Fruit fly (Drosophila melanogaster): ENCODE results near the gene CG12493.

The CG12493 gene

dm6 chr3L:4749126-4749525 lies 4.4 kb downstream of the CG12493 start (continued):
- TF ChIP-seq ss (GFP tag; optimal IDR thresholded peaks at IDR 0.05) (peak; percentile 9 to 45), dac (GFP tag; optimal IDR thresholded peaks at IDR 0.05) (peak; percentile 7), CG10631 (GFP tag; optimal IDR thresholded peaks at IDR 0.05) (peak; percentile 58), CG34406 (GFP tag; optimal IDR thresholded peaks at IDR 0.05) (peak; percentile 28), Smox (GFP tag; optimal IDR thresholded peaks at IDR 0.05) (no peak), vri (GFP tag; optimal IDR thresholded peaks at IDR 0.05) (no peak), fkh (GFP tag; optimal IDR thresholded peaks at IDR 0.05) (no peak), Eip93F (GFP tag; optimal IDR thresholded peaks at IDR 0.05) (no peak)

- TF ChIP-seq Sox14 (GFP tag; optimal IDR thresholded peaks at IDR 0.05): no peak
- TF ChIP-seq acj6 (GFP tag; optimal IDR thresholded peaks at IDR 0.05): no peak
- no peak for TF ChIP-seq topi (GFP tag; optimal IDR thresholded peaks at IDR 0.05)
- TF ChIP-seq eg (GFP tag; IDR thresholded peaks at IDR 0.05): no peak
- TF ChIP-seq fkh (GFP tag; optimal IDR thresholded peaks at IDR 0.05): peak; percentile 12
- TF ChIP-seq CG6163 (GFP tag; IDR thresholded peaks at IDR 0.05): no peak
- peak; percentile 43 for TF ChIP-seq Eip78C (GFP tag)
- peak; percentile 11 for TF ChIP-seq svp (GFP tag)
- no peak for TF ChIP-seq dsx (GFP tag; optimal IDR thresholded peaks at IDR 0.05; ENCODE audit: poor library complexity, severe bottlenecking)
- no peak for TF ChIP-seq CG1621 (tag; optimal IDR thresholded peaks at IDR 0.05)
Measured at dm6 chr3L:4748053-4748452, 5.5 kb downstream of the CG12493 start.

dm6 chr3L:4747119-4747851 lies 6.3 kb downstream of the CG12493 start:
- TF ChIP-seq CG8319 (GFP tag; optimal IDR thresholded peaks at IDR 0.05) (no peak), CG3032 (tag; optimal IDR thresholded peaks at IDR 0.05) (peak; percentile 44), Eip93F (GFP tag; optimal IDR thresholded peaks at IDR 0.05) (no peak), pdm3 (GFP tag; optimal IDR thresholded peaks at IDR 0.05) (no peak), CG6808 (GFP tag; optimal IDR thresholded peaks at IDR 0.05) (peak; percentile 46), CG3919 (GFP tag; optimal IDR thresholded peaks at IDR 0.05) (peak; percentile 26), spab (GFP tag; optimal IDR thresholded peaks at IDR 0.05) (peak; percentile 53), acj6 (GFP tag; optimal IDR thresholded peaks at IDR 0.05) (peak; percentile 32), Hr38 (GFP tag; optimal IDR thresholded peaks at IDR 0.05) (no peak), achi (GFP tag; optimal IDR thresholded peaks at IDR 0.05) (no peak), CG10669 (GFP tag; optimal IDR thresholded peaks at IDR 0.05) (peak; percentile 54), CG16779 (tag; optimal IDR thresholded peaks at IDR 0.05) (no peak), fd85E (GFP tag; optimal IDR thresholded peaks at IDR 0.05) (no peak), Sox102F (GFP tag; optimal IDR thresholded peaks at IDR 0.05) (no peak), CG31627 (GFP tag; optimal IDR thresholded peaks at IDR 0.05) (no peak), vri (GFP tag; optimal IDR thresholded peaks at IDR 0.05) (no peak), topi (GFP tag; optimal IDR thresholded peaks at IDR 0.05) (no peak), CG6163 (GFP tag; IDR thresholded peaks at IDR 0.05) (no peak), cyc (GFP tag; optimal IDR thresholded peaks at IDR 0.05) (no peak), dac (GFP tag; optimal IDR thresholded peaks at IDR 0.05) (no peak), fkh (GFP tag; optimal IDR thresholded peaks at IDR 0.05) (no peak), CG10631 (GFP tag; optimal IDR thresholded peaks at IDR 0.05) (peak; percentile 42), CG6276 (GFP tag; optimal IDR thresholded peaks at IDR 0.05) (no peak), Sox14 (GFP tag; optimal IDR thresholded peaks at IDR 0.05) (no peak), CG6854 (GFP tag; optimal IDR thresholded peaks at IDR 0.05) (peak; percentile 39), Met (GFP tag; optimal IDR thresholded peaks at IDR 0.05) (no peak), CG6792 (GFP tag; optimal IDR thresholded peaks at IDR 0.05) (no peak), Eip75B (GFP tag; optimal IDR thresholded peaks at IDR 0.05) (no peak), CG4318 (GFP tag; optimal IDR thresholded peaks at IDR 0.05) (no peak), CG34406 (GFP tag; optimal IDR thresholded peaks at IDR 0.05) (no peak), fd59A (GFP tag; optimal IDR thresholded peaks at IDR 0.05) (peak; percentile 44), OdsH (GFP tag; optimal IDR thresholded peaks at IDR 0.05) (peak; percentile 39), Ets21C (GFP tag; optimal IDR thresholded peaks at IDR 0.05) (no peak), Gug (GFP tag; IDR thresholded peaks at IDR 0.05) (no peak), lz (GFP tag; optimal IDR thresholded peaks at IDR 0.05) (no peak), CG1621 (tag; optimal IDR thresholded peaks at IDR 0.05) (no peak), Blimp-1 (GFP tag; optimal IDR thresholded peaks at IDR 0.05) (no peak), CG15336 (GFP tag; IDR thresholded peaks at IDR 0.05) (0 out of 2 replicates have a peak, but pooled peaks have one; percentile 20), Hr4 (GFP tag; optimal IDR thresholded peaks at IDR 0.05) (peak; percentile 35), CG32006 (GFP tag; optimal IDR thresholded peaks at IDR 0.05) (peak; percentile 60)
